Worm (Caenorhabditis elegans) whole organism, late embryonic: ENCODE measurements around the gene B0334.5.
A peak's percentile ranks its signal among the peaks of the same experiment; 100 is the strongest.

ENCODE experiments used
- C08G9.2 ChIP-seq: sonication (generic microtip); optimal IDR thresholded peaks from 2 replicates; lab custom pipeline; 2016; ENCODE audit warnings: mild to moderate bottlenecking, missing genetic modification characterization, moderate library complexity, missing compliant biosample characterization
- C38D4.7 ChIP-seq: fragments of 200-800 bp; sonication (Bioruptor generic); optimal IDR thresholded peaks from 2 replicates; lab custom pipeline; 2018; ENCODE audit warnings: mild to moderate bottlenecking, missing genetic modification characterization, moderate library complexity, missing compliant biosample characterization
- Y22D7AL.16 ChIP-seq: sonication (generic microtip); optimal IDR thresholded peaks from 2 replicates; lab custom pipeline; 2016; ENCODE audit warnings: missing genetic modification characterization, missing compliant biosample characterization
- ahr-1 ChIP-seq: sonication (generic microtip); optimal IDR thresholded peaks from 2 replicates; lab custom pipeline; 2016; ENCODE audit warnings: missing genetic modification characterization, missing compliant biosample characterization
- ama-1 ChIP-seq: fragments of 150-350 bp; optimal IDR thresholded peaks from 2 replicates; lab custom pipeline; 2014
- ceh-14 ChIP-seq: sonication (generic microtip); optimal IDR thresholded peaks from 2 replicates; lab custom pipeline; 2016; ENCODE audit warnings: missing genotype, missing genetic modification characterization, missing compliant biosample characterization
- ceh-2 ChIP-seq: sonication (generic microtip); optimal IDR thresholded peaks from 2 replicates; lab custom pipeline; 2016; ENCODE audit warnings: missing genotype, missing genetic modification characterization, missing compliant biosample characterization
- ceh-24 ChIP-seq: sonication (generic microtip); optimal IDR thresholded peaks from 2 replicates; lab custom pipeline; 2016; ENCODE audit warnings: mild to moderate bottlenecking, missing genetic modification characterization, missing compliant biosample characterization
- ceh-31 ChIP-seq: sonication (generic microtip); optimal IDR thresholded peaks from 2 replicates; lab custom pipeline; 2016; ENCODE audit warnings: missing genetic modification characterization, missing compliant biosample characterization
- ceh-48 ChIP-seq: sonication (generic microtip); optimal IDR thresholded peaks from 2 replicates; lab custom pipeline; 2016; ENCODE audit warnings: missing genetic modification characterization, inconsistent platforms, missing compliant biosample characterization
- ceh-6 ChIP-seq: fragments of 200-800 bp; sonication (Bioruptor generic); optimal IDR thresholded peaks from 2 replicates; lab custom pipeline; 2018; ENCODE audit warnings: mild to moderate bottlenecking, missing genetic modification characterization, missing compliant biosample characterization
- che-1 ChIP-seq: sonication (generic microtip); optimal IDR thresholded peaks from 2 replicates; lab custom pipeline; 2016; ENCODE audit warnings: mild to moderate bottlenecking, missing genetic modification characterization, missing compliant biosample characterization
- elt-4 ChIP-seq: sonication (generic microtip); optimal IDR thresholded peaks from 2 replicates; lab custom pipeline; 2016; ENCODE audit warnings: missing genetic modification characterization, missing compliant biosample characterization
- ets-4 ChIP-seq: sonication (generic microtip); optimal IDR thresholded peaks from 2 replicates; lab custom pipeline; 2016; ENCODE audit warnings: missing genetic modification characterization, missing compliant biosample characterization
- fax-1 ChIP-seq: sonication (generic microtip); optimal IDR thresholded peaks from 2 replicates; lab custom pipeline; 2016; ENCODE audit warnings: missing genotype, missing genetic modification characterization, missing compliant biosample characterization
- fkh-6 ChIP-seq: sonication (generic microtip); optimal IDR thresholded peaks from 2 replicates; lab custom pipeline; 2016; ENCODE audit warnings: missing genetic modification characterization, missing compliant biosample characterization
- hlh-13 ChIP-seq: fragments of 200-800 bp; sonication (Bioruptor generic); optimal IDR thresholded peaks from 2 replicates; lab custom pipeline; 2018; ENCODE audit warnings: mild to moderate bottlenecking, missing genetic modification characterization, missing compliant biosample characterization
- lin-11 ChIP-seq: fragments of 200-800 bp; sonication (Bioruptor generic); optimal IDR thresholded peaks from 2 replicates; lab custom pipeline; 2018; ENCODE audit warnings: mild to moderate bottlenecking, missing genetic modification characterization, missing compliant biosample characterization
- nfya-1 ChIP-seq: sonication (generic microtip); optimal IDR thresholded peaks from 2 replicates; lab custom pipeline; 2017; ENCODE audit warnings: missing genetic modification characterization, mild to moderate bottlenecking, missing compliant biosample characterization, antibody characterized with exemption, moderate library complexity
- nhr-11 ChIP-seq: fragments of 150-350 bp; optimal IDR thresholded peaks from 2 replicates; lab custom pipeline; 2014; ENCODE audit warnings: missing biosample characterization, missing genetic modification characterization
- nhr-232 ChIP-seq: sonication (generic microtip); optimal IDR thresholded peaks from 2 replicates; lab custom pipeline; 2016; ENCODE audit warnings: missing genetic modification characterization, missing compliant biosample characterization
- npax-4 ChIP-seq: sonication (generic microtip); optimal IDR thresholded peaks from 2 replicates; lab custom pipeline; 2016; ENCODE audit warnings: missing genetic modification characterization, missing compliant biosample characterization
- odd-2 ChIP-seq: sonication (generic microtip); optimal IDR thresholded peaks from 2 replicates; lab custom pipeline; 2017; ENCODE audit warnings: antibody characterized with exemption, mild to moderate bottlenecking, missing genetic modification characterization, missing compliant biosample characterization
- pat-9 ChIP-seq: fragments of 200-800 bp; sonication (Bioruptor generic); optimal IDR thresholded peaks from 2 replicates; lab custom pipeline; 2018; ENCODE audit warnings: mild to moderate bottlenecking, missing genetic modification characterization, moderate library complexity, missing compliant biosample characterization
- pax-1 ChIP-seq: fragments of 150-350 bp; optimal IDR thresholded peaks from 2 replicates; lab custom pipeline; 2014; ENCODE audit warnings: missing biosample characterization, missing genetic modification characterization
- pqm-1 ChIP-seq: sonication (generic microtip); optimal IDR thresholded peaks from 2 replicates; lab custom pipeline; 2016; ENCODE audit warnings: missing genetic modification characterization, missing compliant biosample characterization
- rnt-1 ChIP-seq: sonication (generic microtip); optimal IDR thresholded peaks from 2 replicates; lab custom pipeline; 2016; ENCODE audit warnings: missing genetic modification characterization, missing compliant biosample characterization
- sdc-2 ChIP-seq: sonication (generic microtip); optimal IDR thresholded peaks from 2 replicates; lab custom pipeline; 2016; ENCODE audit warnings: missing genotype, missing genetic modification characterization, missing compliant biosample characterization
- sox-2 ChIP-seq: fragments of 200-800 bp; sonication (Bioruptor generic); IDR thresholded peaks from 2 replicates; pipeline ENCODE4 v1.3.6; 2022; ENCODE audit warnings: missing genetic modification reagents, missing genetic modification characterization, missing compliant biosample characterization
- sox-4 ChIP-seq: sonication (generic microtip); optimal IDR thresholded peaks from 2 replicates; lab custom pipeline; 2017; ENCODE audit warnings: mild to moderate bottlenecking, missing genetic modification characterization, inconsistent platforms, missing compliant biosample characterization
- tbx-2 ChIP-seq: sonication (generic microtip); optimal IDR thresholded peaks from 2 replicates; lab custom pipeline; 2016; ENCODE audit warnings: missing genetic modification characterization, missing compliant biosample characterization
- tbx-7 ChIP-seq: sonication (generic microtip); optimal IDR thresholded peaks from 2 replicates; lab custom pipeline; 2016; ENCODE audit warnings: missing genotype, missing genetic modification characterization, missing compliant biosample characterization
- ttx-3 ChIP-seq: sonication (generic microtip); optimal IDR thresholded peaks from 2 replicates; lab custom pipeline; 2016; ENCODE audit warnings: missing genetic modification reagents, missing genetic modification characterization, missing compliant biosample characterization
- unc-3 ChIP-seq, 2 experiments: fragments of 200-800 bp in 1 of 2; sonication (Bioruptor generic) in 1 of 2; sonication (generic microtip) in 1 of 2; conservative IDR thresholded peaks in 1 of 2; optimal IDR thresholded peaks in 1 of 2; 2 replicates each; pipeline versions ENCODE4 v1.3.6 to Lab custom; 2016 to 2022; ENCODE audit warnings: missing compliant biosample characterization in 2 of 2, missing genetic modification characterization in 2 of 2, missing genetic modification reagents in 1 of 2
- unc-55 ChIP-seq: sonication (generic microtip); optimal IDR thresholded peaks from 2 replicates; lab custom pipeline; 2017; ENCODE audit warnings: missing biosample characterization, missing genetic modification reagents, missing genetic modification characterization
- ztf-16 ChIP-seq: sonication (generic microtip); optimal IDR thresholded peaks from 2 replicates; lab custom pipeline; 2017; ENCODE audit warnings: missing genetic modification characterization, missing compliant biosample characterization

B0334.5 gene

ce11 chrII:11537115-11537514, 39.6 kb downstream of the B0334.5 start (continued):
- TF ChIP-seq elt-4 (tag; lab: Kevin White, UChicago) (no peak), ttx-3 (no peak), unc-3 (GFP tag; conservative IDR thresholded peaks at IDR 0.05; lab: Robert Waterston, UW) (no peak), unc-3 (tag; optimal IDR thresholded peaks at IDR 0.05; lab: Kevin White, UChicago) (no peak), ahr-1 (tag; lab: Kevin White, UChicago) (no peak), fax-1 (tag; lab: Kevin White, UChicago) (no peak), ztf-16 (tag; lab: Kevin White, UChicago) (no peak), ets-4 (tag; lab: Kevin White, UChicago) (no peak), C38D4.7 (GFP tag; lab: Kevin White, UChicago) (no peak), nhr-11 (tag; lab: Kevin White, UChicago) (no peak), ceh-2 (tag; lab: Kevin White, UChicago) (peak; percentile 31), sdc-2 (tag; lab: Kevin White, UChicago) (no peak), npax-4 (tag; lab: Kevin White, UChicago) (no peak), ceh-24 (no peak), ceh-14 (tag; lab: Kevin White, UChicago) (peak; percentile 16), tbx-7 (no peak)

DNA sequence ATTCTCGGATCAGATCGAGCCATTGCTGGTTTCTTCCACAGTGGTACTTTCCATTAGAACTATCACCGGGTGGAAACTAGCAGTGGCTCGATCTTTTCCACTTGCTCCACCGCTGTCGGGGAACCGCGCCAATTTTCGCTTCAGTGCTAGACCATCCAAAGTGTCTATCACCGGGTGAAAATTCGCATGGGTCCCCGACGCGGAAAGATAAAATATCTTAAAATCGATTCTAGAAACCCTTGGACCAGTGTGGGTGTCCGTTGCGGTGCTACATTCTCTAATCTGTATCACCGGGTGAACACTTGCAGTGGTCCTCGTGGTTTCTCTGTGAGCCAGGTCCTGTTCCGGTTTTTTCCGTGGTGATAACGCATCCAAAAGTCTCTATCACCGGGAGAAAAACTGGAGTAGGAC, 40.1 kb downstream of the B0334.5 start:
- TF ChIP-seq ama-1 (lab: Kevin White, UChicago) (peak; percentile 96), nhr-232 (tag; lab: Kevin White, UChicago) (no peak), odd-2 (tag; lab: Kevin White, UChicago) (no peak), tbx-7 (no peak), hlh-13 (GFP tag; lab: Kevin White, UChicago) (no peak)
- TF ChIP-seq, all 69 proteins: peak for 1

ce11 chrII:11538741-11539140, 41.3 kb downstream of the B0334.5 start, which contains the start of gene Y62F5A.9:
Gene Y62F5A.9 (minus strand): TSS chrII:11538841.
- TF ChIP-seq pqm-1 (tag; lab: Kevin White, UChicago) (no peak), che-1 (tag; lab: Kevin White, UChicago) (no peak), fkh-6 (tag; lab: Kevin White, UChicago) (no peak), ceh-14 (tag; lab: Kevin White, UChicago) (no peak), pax-1 (tag; lab: Kevin White, UChicago) (no peak), sox-4 (no peak), sox-2 (GFP tag; lab: Robert Waterston, UW) (no peak)

DNA sequence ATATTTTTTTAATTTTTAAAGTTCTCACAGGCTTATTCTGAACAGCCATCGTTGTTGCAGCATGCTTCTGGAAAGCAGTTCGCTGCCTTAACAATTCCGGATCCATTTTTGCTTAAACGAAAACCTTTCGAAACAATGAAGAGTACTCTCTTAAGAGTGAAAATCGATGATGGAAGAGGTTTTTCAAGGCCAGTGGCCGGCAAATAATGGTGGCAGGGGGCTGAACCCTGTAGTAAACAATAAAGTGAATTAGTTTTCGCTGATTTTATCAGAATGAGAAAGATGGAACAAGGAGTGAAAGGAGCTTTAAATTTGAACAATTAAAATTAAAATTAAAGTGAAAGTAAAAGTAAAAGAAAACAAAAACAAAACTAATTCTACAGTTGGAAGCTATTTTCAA, 44.9 kb downstream of the B0334.5 start, which contains the start of gene gtf-2E2:
gtf-2E2 (minus strand) TSS at position 111 of the 400 bp plus-strand sequence.
- TF ChIP-seq ceh-48, result peak; percentile 53
- TF ChIP-seq Y22D7AL.16, result no peak
- no peak for TF ChIP-seq rnt-1 (tag; lab: Kevin White, UChicago)
- no peak for TF ChIP-seq ceh-6 (GFP tag; lab: Kevin White, UChicago)
- peak; percentile 25 for TF ChIP-seq tbx-2 (tag; lab: Kevin White, UChicago)
- no peak for TF ChIP-seq C38D4.7 (GFP tag; lab: Kevin White, UChicago)
- TF ChIP-seq pat-9, result no peak
- no peak for TF ChIP-seq lin-11 (tag; lab: Kevin White, UChicago)
- TF ChIP-seq C08G9.2 (tag; lab: Kevin White, UChicago), result peak; percentile 56
- TF ChIP-seq ttx-3, result no peak
- peak; percentile 55 for TF ChIP-seq ceh-31 (tag; lab: Kevin White, UChicago)
- TF ChIP-seq nfya-1 (tag; lab: Kevin White, UChicago), result peak; percentile 3
- TF ChIP-seq, all 69 proteins: peak for 5

ce11 chrII:11542958-11543357, 45.5 kb downstream of the B0334.5 start:
- TF ChIP-seq unc-55 (GFP tag; lab: Kevin White, UChicago), result peak; percentile 17
- TF ChIP-seq hlh-13 (GFP tag; lab: Kevin White, UChicago), result no peak
